Worm (Caenorhabditis elegans): ENCODE data around the gene F35E8.1.

F35E8.1 gene

DNA sequence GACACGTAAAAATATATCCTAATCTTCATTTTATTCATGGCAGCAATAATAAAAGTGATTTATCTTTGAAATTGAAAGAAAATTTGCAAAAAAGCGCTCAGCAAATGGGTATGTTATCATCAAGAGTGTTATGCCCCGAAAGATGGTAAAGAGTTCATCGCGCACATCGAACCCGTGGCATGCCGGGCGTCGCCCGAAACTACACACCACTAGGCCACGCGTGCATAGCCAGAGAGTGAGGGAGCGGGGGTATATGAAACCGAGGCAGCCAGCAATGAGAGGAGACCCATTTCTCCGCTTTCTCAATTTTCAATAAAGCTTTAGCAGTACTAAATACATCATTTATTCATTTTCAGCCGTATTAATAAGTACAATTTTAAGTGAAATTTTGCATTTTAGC, 31.7 kb downstream of the F35E8.1 start:
- TF ChIP-seq hlh-13 (GFP tag; optimal IDR thresholded peaks at IDR 0.05) (peak; percentile 99), ets-4 (tag; optimal IDR thresholded peaks at IDR 0.05) (peak; percentile 88), syd-9 (tag; optimal IDR thresholded peaks at IDR 0.05) (peak; percentile 99), npax-4 (tag; optimal IDR thresholded peaks at IDR 0.05) (peak; percentile 98), dve-1 (tag; optimal IDR thresholded peaks at IDR 0.05) (peak; percentile 96), che-1 (tag; optimal IDR thresholded peaks at IDR 0.05) (peak; percentile 98), unc-55 (GFP tag; optimal IDR thresholded peaks at IDR 0.05) (no peak), ceh-18 (tag; optimal IDR thresholded peaks at IDR 0.05) (peak; percentile 96), ref-2 (tag; optimal IDR thresholded peaks at IDR 0.05) (peak; percentile 99), hlh-15 (tag; optimal IDR thresholded peaks at IDR 0.05) (peak; percentile 98), elt-2 (tag; optimal IDR thresholded peaks at IDR 0.05) (peak; percentile 99), T23F11.4 (GFP tag; optimal IDR thresholded peaks at IDR 0.05) (peak; percentile 99), fkh-10 (GFP tag; optimal IDR thresholded peaks at IDR 0.05) (peak; percentile 76), elt-4 (tag; optimal IDR thresholded peaks at IDR 0.05) (peak; percentile 97), hlh-6 (tag; optimal IDR thresholded peaks at IDR 0.05) (peak; percentile 99), ztf-16 (tag; optimal IDR thresholded peaks at IDR 0.05) (peak; percentile 99), ceh-22 (tag; optimal IDR thresholded peaks at IDR 0.05) (peak; percentile 55), gmeb-2 (tag; optimal IDR thresholded peaks at IDR 0.05) (peak; percentile 99), lin-11 (tag; optimal IDR thresholded peaks at IDR 0.05) (peak; percentile 97), Y22D7AL.16 (tag; optimal IDR thresholded peaks at IDR 0.05) (peak; percentile 99), odd-2 (tag; optimal IDR thresholded peaks at IDR 0.05) (peak; percentile 91), ceh-45 (GFP tag; IDR thresholded peaks at IDR 0.05) (peak; percentile 99), pax-1 (tag; optimal IDR thresholded peaks at IDR 0.05) (no peak), pros-1 (tag; optimal IDR thresholded peaks at IDR 0.05) (peak; percentile 56), sdc-2 (tag; optimal IDR thresholded peaks at IDR 0.05) (peak; percentile 93), pqm-1 (tag; optimal IDR thresholded peaks at IDR 0.05) (peak; percentile 99), ceh-31 (tag; optimal IDR thresholded peaks at IDR 0.05) (peak; percentile 93), ceh-48 (tag; optimal IDR thresholded peaks at IDR 0.05) (peak; percentile 99), K09A11.1 (tag; optimal IDR thresholded peaks at IDR 0.05; ENCODE audit: insufficient read depth) (peak; percentile 93), ttx-3 (tag; optimal IDR thresholded peaks at IDR 0.05) (peak; percentile 99), fkh-6 (tag; optimal IDR thresholded peaks at IDR 0.05) (peak; percentile 97), unc-3 (GFP tag; conservative IDR thresholded peaks at IDR 0.05) (peak; percentile 99), unc-3 (tag; optimal IDR thresholded peaks at IDR 0.05) (peak; percentile 99), ama-1 (optimal IDR thresholded peaks at IDR 0.05) (no peak), sox-4 (tag; optimal IDR thresholded peaks at IDR 0.05) (peak; percentile 99), hlh-8 (tag; optimal IDR thresholded peaks at IDR 0.05) (peak; percentile 96), rnt-1 (tag; optimal IDR thresholded peaks at IDR 0.05) (peak; percentile 98), ceh-30 (tag; optimal IDR thresholded peaks at IDR 0.05) (peak; percentile 87), ahr-1 (tag; optimal IDR thresholded peaks at IDR 0.05) (peak; percentile 98), pat-9 (tag; optimal IDR thresholded peaks at IDR 0.05) (peak; percentile 100), ceh-6 (GFP tag; optimal IDR thresholded peaks at IDR 0.05) (peak; percentile 99), C08G9.2 (tag; optimal IDR thresholded peaks at IDR 0.05) (peak; percentile 97), nhr-232 (tag; optimal IDR thresholded peaks at IDR 0.05) (peak; percentile 99), dmd-4 (tag; optimal IDR thresholded peaks at IDR 0.05; ENCODE audit: borderline replicate concordance) (peak; percentile 98), unc-86 (tag; optimal IDR thresholded peaks at IDR 0.05) (peak; percentile 99), sox-2 (GFP tag; IDR thresholded peaks at IDR 0.05) (peak; percentile 98), tbx-7 (tag; optimal IDR thresholded peaks at IDR 0.05) (peak; percentile 82), madf-2 (tag; optimal IDR thresholded peaks at IDR 0.05) (peak; percentile 98), ceh-14 (tag; optimal IDR thresholded peaks at IDR 0.05) (peak; percentile 99), nhr-11 (tag; optimal IDR thresholded peaks at IDR 0.05) (no peak), zip-5 (tag; optimal IDR thresholded peaks at IDR 0.05) (peak; percentile 94), F13H6.1 (tag; optimal IDR thresholded peaks at IDR 0.05) (peak; percentile 98), pha-2 (tag; optimal IDR thresholded peaks at IDR 0.05) (peak; percentile 97), mec-3 (tag; optimal IDR thresholded peaks at IDR 0.05; ENCODE audit: borderline replicate concordance) (peak; percentile 94)
